Worm (Caenorhabditis elegans): ENCODE data around the gene Y49F6B.2.
A peak's percentile ranks its signal among the peaks of the same experiment; 100 is the strongest.
"Not testable (repeated sequence)": the region's sequence is repeated elsewhere in the genome, so short reads cannot be mapped to it uniquely, and the experiment has no call there.

Gene Y49F6B.2

DNA sequence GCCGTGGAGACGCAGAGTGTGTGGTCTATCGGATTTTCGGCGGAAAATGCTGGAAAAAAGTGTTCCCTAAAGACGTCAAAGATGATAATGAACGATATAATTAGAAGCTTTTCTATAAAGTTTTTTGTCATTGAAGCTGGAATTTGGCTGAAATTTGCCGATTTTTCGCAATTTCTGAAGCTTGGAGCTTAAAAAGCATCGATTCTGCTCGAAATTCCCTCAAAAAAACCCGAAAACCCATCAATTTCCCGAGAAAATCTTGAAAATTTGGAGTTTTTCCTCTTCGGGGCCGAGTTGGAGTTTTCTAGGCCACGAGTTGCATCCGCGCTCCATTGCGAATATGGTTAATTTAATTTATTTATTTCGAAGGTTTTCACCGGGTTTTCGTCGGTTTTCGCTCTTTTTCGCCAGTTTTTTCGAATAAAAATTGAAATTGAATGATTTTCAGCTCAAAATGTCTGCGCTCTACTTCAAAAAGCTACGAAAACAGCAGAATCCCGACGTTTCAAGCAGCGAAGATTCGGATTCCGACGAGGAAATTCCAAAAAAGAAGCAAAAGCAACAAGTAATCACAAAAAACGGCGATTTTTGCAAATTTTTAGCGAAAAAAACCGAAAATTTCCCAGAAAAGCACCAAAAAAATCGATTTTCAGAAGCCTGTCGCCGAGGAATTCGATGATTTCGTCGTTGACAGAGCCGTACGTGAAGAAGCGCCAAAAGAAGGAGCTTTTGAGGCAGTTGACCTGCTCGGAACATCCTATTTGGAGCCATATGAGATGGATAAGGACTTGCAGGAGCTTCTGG, at the start of gene Y49F6B.2, which contains the start of gene col-71:
TSS of gene Y49F6B.2 (plus strand) at position 449 of the 804 bp plus-strand sequence.
TSS of gene col-71 (minus strand) at position 51 of the 804 bp plus-strand sequence.
- peak; percentile 74 for TF ChIP-seq W03F9.2 (tag; optimal IDR thresholded peaks at IDR 0.05)
- TF ChIP-seq dao-5 (tag; optimal IDR thresholded peaks at IDR 0.05) = no peak
- peak; percentile 36 for TF ChIP-seq him-1 (tag; optimal IDR thresholded peaks at IDR 0.05)

DNA sequence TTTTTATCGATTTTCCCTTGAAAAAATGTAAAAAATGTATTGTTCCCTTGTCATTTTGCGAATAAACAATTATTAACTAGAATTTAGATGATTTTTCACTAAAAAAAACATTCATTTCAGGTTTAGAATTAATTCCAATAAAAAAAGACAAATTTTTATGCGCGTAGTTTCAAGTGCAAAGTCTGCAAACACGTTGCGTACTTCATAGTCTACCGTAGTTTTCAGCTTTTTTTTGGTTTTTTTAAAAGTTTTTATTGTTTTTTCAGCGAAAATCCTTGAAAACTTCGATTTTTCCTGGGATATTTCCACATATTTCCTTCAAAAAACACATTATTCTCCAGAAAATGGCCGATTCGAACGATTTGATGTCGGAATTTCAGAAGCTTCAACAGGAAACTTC, 49.2 kb upstream of the Y49F6B.2 start, which contains the start of gene C16C8.11:
TSS of gene C16C8.11 (plus strand) at position 188 of the 400 bp plus-strand sequence.
- no peak for TF ChIP-seq him-1 (tag; optimal IDR thresholded peaks at IDR 0.05)
- no peak for TF ChIP-seq W03F9.2 (tag; optimal IDR thresholded peaks at IDR 0.05)
- no peak for TF ChIP-seq dao-5 (tag; optimal IDR thresholded peaks at IDR 0.05)

DNA sequence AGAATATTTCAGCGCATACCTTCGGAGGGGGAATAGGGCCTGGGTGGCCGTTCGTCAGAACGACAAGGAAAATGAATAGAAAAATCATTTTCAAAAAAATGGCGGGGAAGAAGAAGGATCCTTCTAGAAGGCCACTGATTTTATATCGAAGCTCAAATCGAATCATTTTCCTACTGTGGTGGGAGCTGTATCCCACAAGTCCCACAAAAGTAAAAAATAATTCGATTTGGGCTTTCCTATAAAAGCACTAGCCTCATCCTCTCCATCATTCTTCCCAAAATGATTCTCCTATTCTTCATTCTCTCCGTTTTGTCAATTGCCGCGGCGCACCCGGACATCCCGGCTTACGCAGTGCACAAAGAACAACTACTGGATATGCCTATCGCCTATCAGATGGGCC, 44.6 kb upstream of the Y49F6B.2 start, which contains the start of the genes C16C8.26 and C16C8.19:
TSS of gene C16C8.26 (minus strand) at position 101 of the 400 bp plus-strand sequence.
TSS of gene C16C8.19 (plus strand) at position 279 of the 400 bp plus-strand sequence.
- no peak for TF ChIP-seq him-1 (tag; optimal IDR thresholded peaks at IDR 0.05)
- TF ChIP-seq dao-5 (tag; optimal IDR thresholded peaks at IDR 0.05) = no peak
- no peak for TF ChIP-seq W03F9.2 (tag; optimal IDR thresholded peaks at IDR 0.05)

DNA sequence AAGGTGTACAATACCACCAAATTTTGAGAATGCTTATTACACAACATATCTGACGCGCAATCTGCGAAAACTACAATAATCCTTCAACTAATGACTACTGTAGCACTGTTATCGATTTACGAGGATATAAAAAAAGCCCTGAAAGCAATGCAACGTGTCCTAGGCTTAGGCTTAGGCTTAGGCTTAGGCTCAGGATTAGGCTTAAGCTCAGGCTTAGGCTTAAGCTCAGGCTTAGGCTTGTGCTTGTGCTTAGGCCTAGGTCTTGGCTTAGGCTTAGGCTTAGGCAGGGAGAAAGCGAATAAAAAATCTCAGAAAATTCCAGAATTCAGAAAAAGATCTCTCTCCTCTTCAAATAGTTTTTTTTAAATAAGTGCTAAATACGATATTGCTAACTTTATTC, 43.6 kb upstream of the Y49F6B.2 start:
- TF ChIP-seq W03F9.2 (tag; optimal IDR thresholded peaks at IDR 0.05) (no peak), dao-5 (tag; optimal IDR thresholded peaks at IDR 0.05) (no peak), him-1 (tag; optimal IDR thresholded peaks at IDR 0.05) (no peak)

DNA sequence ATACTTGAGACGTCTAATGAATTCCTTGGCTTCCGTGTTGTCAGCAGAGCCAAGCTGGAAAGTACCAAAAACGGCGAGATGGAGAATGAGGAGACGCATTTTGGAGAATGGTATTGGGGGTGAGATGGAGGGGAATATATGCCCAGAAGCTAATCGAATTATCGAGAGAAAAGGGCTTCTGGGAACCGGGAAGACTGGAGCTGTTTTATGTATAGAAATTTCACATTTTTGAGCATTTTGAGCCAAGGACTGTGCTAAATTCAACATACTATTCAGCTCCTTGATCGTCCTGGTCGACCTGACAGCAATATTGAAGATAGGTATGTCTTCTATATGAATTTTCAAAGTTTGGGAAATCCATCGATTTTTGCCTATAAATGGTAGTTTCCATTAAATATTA, 42.7 kb upstream of the Y49F6B.2 start, which contains the start of gene C16C8.7:
TSS of gene C16C8.7 (minus strand) at position 101 of the 400 bp plus-strand sequence.
- TF ChIP-seq dao-5 (tag; optimal IDR thresholded peaks at IDR 0.05) (no peak), W03F9.2 (tag; optimal IDR thresholded peaks at IDR 0.05) (no peak), him-1 (tag; optimal IDR thresholded peaks at IDR 0.05) (no peak)

DNA sequence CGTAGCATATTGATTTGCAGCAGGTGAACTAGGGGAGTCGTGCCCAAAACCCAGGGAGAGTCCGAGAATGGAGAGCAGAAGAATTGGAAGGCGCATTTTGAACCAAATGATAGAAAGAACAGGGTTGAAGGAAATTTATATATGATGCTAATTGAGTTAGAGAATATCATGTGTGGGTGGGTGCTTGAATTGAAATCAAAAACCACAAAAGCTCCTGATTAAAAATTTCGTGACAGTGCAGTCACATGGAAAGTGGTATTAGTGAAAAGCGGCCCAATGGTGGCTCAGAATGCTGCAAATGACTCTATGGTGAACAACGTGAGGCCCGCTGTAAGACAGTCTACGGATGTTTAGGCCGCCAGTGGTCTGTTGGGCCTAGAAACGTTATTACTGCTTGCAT, 41.2 kb upstream of the Y49F6B.2 start, which contains the start of gene C16C8.8:
TSS of gene C16C8.8 (minus strand) at position 101 of the 400 bp plus-strand sequence.
- TF ChIP-seq him-1 (tag; optimal IDR thresholded peaks at IDR 0.05) (no peak), W03F9.2 (tag; optimal IDR thresholded peaks at IDR 0.05) (no peak), dao-5 (tag; optimal IDR thresholded peaks at IDR 0.05) (no peak)

DNA sequence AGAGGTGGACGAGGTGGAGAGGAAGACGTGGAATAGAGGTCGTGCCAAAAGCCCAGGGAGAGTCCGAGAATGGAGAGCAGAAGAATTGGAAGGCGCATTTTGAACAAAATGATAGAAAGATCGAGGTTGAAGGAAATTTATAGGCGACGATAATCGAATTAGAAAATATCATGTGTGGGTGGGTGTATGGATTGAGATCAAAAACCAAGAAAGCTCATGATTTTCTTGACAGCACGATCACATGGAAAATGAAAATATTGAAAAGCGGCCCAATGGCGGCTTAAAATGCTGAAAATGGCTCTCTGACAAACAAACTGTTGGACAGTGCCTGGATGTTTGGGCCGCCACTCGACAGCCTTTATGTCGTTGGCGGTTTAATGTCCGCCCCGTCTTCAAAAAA, 39.7 kb upstream of the Y49F6B.2 start, which contains the start of gene C16C8.9:
TSS of gene C16C8.9 (minus strand) at position 101 of the 400 bp plus-strand sequence.
- TF ChIP-seq dao-5 (tag; optimal IDR thresholded peaks at IDR 0.05) (no peak), W03F9.2 (tag; optimal IDR thresholded peaks at IDR 0.05) (no peak), him-1 (tag; optimal IDR thresholded peaks at IDR 0.05) (no peak)

DNA sequence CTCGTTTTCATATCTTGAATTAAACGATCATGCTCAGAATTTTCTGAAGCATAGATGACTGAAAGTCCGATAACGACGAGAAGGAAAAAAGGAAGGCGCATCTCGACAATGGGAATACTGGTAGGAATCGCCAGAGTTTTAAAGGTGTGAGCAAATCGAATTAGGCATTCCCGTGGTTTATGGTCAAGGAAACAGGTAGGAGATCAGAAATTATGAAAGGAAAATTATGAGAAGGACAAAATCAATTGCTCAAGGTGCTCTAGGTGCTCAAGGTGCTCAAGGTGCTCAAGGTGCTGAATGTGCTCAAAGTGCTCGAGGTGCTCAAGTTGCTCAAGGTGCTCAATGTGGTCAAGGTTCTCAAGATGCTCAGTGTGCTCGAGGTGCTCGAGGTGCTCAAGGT, 38.2 kb upstream of the Y49F6B.2 start, which contains the start of gene C16C8.10:
TSS of gene C16C8.10 (minus strand) at position 101 of the 400 bp plus-strand sequence.
- not testable (repeated sequence) for TF ChIP-seq W03F9.2, dao-5, him-1 (tag; optimal IDR thresholded peaks at IDR 0.05)

DNA sequence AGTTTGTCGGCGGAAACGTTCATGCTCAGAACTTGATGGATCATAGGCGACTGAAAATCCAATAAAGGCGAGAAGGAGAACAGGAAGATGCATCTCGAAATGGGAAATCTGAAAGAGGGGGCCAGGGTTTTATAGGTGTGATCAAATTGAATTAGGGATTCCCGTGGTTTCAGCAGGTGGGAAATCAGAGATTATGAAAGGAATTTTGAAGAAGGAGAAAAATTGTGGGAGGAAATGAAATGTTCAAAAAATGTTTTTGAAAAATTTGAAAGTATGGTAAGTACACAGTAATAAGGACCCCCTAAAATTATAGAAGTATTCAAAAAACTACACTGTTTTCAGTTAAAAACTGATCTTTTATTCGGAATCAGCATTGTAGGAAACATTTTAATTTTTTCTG, 32.2 kb upstream of the Y49F6B.2 start, which contains the start of gene Y49F6B.20:
TSS of gene Y49F6B.20 (minus strand) at position 101 of the 400 bp plus-strand sequence.
- TF ChIP-seq him-1 (tag; optimal IDR thresholded peaks at IDR 0.05) = no peak
- TF ChIP-seq W03F9.2 (tag; optimal IDR thresholded peaks at IDR 0.05) = no peak
- no peak for TF ChIP-seq dao-5 (tag; optimal IDR thresholded peaks at IDR 0.05)

DNA sequence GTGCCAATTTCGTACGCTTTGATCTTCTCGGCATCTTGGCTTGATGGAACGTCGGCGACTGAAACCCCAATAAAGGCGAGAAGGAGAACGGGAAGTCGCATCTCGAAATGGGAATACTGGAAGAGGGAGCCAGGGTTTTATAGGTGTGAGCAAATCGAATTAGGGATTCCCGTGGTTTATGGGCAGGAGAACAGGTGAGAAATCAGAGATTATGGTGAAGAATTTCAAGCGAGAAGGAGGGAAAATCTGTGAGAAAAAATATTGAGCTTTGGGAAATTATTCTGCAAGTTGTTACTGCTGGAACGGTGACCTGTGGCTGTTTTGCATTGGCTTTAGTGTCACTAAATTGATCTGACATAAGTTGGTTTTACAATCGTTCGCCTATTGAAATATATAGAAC, 31.2 kb upstream of the Y49F6B.2 start, which contains the start of gene Y49F6B.13:
TSS of gene Y49F6B.13 (minus strand) at position 101 of the 400 bp plus-strand sequence.
- no peak for TF ChIP-seq dao-5 (tag; optimal IDR thresholded peaks at IDR 0.05)
- TF ChIP-seq W03F9.2 (tag; optimal IDR thresholded peaks at IDR 0.05) = no peak
- TF ChIP-seq him-1 (tag; optimal IDR thresholded peaks at IDR 0.05) = no peak

DNA sequence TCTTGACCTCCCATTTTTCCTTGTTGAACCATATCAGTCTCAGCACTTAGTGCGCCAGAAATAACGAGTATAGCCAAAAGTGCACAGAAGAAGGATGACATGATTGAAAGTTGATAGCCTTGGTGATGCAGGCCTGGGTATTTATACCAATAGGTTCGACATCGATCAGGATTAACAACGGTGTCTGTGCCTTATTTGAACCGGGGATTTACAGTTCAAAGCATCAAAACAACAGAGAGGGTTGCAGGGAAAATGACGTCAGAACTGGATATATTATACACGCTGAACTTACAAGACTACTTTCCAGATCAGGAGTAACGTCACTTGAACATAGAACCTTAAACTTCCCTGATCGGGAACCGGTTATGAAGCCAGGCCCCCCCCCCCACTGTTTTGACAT, 30.5 kb upstream of the Y49F6B.2 start, which contains the start of gene Y49F6B.12:
TSS of gene Y49F6B.12 (minus strand) at position 101 of the 400 bp plus-strand sequence.
- TF ChIP-seq dao-5 (tag; optimal IDR thresholded peaks at IDR 0.05) (no peak), him-1 (tag; optimal IDR thresholded peaks at IDR 0.05) (no peak), W03F9.2 (tag; optimal IDR thresholded peaks at IDR 0.05) (no peak)

DNA sequence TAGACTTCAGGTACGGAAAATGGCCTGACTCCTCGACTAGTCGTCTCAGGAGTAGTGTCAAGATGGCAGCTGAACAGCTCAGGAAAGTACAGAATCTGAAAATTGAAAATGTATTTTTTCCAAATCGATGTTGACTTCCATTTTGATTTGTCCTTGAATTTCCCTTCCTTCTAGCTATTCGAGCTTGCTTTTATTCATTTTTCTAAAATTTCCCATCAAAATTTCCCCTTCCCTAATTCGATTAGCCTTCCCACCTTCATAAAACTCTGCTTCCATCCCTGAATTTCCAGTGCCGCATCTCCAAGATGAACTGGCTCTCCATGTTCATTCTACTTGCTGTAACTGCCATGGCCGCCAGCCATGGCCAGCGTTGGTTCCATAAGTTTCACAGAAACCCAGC, 30.0 kb upstream of the Y49F6B.2 start, which contains the start of gene Y49F6B.6:
TSS of gene Y49F6B.6 (plus strand) at position 301 of the 400 bp plus-strand sequence.
- no peak for TF ChIP-seq dao-5 (tag; optimal IDR thresholded peaks at IDR 0.05)
- TF ChIP-seq W03F9.2 (tag; optimal IDR thresholded peaks at IDR 0.05) = no peak
- TF ChIP-seq him-1 (tag; optimal IDR thresholded peaks at IDR 0.05) = no peak

DNA sequence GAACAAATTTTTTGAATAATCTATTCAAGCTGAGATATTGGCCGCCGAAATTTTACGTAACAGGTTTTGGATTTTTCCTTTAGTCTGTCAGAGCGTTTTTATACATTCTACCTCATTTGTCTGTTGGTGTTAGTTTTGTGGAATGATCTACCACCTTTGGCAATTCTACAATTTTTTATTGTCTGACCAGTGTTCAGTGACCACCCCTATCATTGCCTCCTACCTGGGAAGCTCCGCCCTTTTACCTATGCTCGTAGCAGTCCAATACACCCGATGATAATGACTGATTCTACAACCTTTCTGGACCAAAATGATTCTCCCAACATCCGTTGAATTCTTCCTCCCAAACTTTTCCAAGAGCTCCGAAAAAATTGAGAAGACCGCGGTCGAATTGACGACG, 29.0 kb upstream of the Y49F6B.2 start, which contains the start of gene sdz-32:
TSS of gene sdz-32 (plus strand) at position 301 of the 400 bp plus-strand sequence.
- TF ChIP-seq dao-5 (tag; optimal IDR thresholded peaks at IDR 0.05) (no peak), him-1 (tag; optimal IDR thresholded peaks at IDR 0.05) (no peak), W03F9.2 (tag; optimal IDR thresholded peaks at IDR 0.05) (no peak)

Measured in whole organism, L4/young adult.